Fruit fly (Drosophila melanogaster): Measurements from ENCODE around the gene Idgf1.

The Idgf1 gene

DNA sequence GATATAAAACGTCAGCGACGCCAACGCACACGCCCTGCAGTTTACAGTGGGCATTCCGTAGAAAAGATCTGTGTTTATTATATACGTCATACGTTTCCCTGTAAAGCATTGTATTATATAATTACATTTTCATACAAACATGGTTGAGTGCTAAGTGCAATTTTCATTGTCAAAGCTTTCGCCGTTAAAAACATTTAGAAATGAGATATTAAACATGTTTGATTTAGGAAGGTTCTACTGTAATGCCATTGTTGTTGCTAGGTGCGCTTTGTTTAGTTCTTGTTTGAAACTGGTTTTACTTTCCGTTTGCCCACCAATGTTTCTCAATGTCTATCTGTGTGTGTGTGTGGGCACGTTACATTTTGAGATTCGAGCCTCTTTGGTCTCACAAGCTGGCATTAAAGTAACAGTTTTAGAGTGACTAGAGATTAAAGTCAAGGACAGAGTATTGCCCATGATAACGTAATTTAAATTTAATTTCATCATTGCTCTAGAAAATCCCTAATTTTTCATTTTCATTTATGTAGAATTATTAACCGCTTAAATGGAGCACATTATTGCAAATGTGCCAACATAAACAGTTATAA, 47.6 kb downstream of the Idgf1 start (continued):
- TF ChIP-seq CG4707 (GFP tag; optimal IDR thresholded peaks at IDR 0.05) (peak; percentile 67), stwl (tag; optimal IDR thresholded peaks at IDR 0.05) (no peak), sim (GFP tag; IDR thresholded peaks at IDR 0.05) (0 out of 2 replicates have a peak, but pooled peaks have one; percentile 46), gro (GFP tag; optimal IDR thresholded peaks at IDR 0.05) (no peak), CG13894 (tag; optimal IDR thresholded peaks at IDR 0.05) (no peak), bowl (GFP tag; IDR thresholded peaks at IDR 0.05) (no peak), CG32532 (GFP tag; IDR thresholded peaks at IDR 0.05) (peak; percentile 76), seq (GFP tag; IDR thresholded peaks at IDR 0.05) (peak; percentile 64; the same call in 1 of the 2 replicates), Drgx (GFP tag; IDR thresholded peaks at IDR 0.05) (peak; percentile 88), CG18011 (GFP tag; optimal IDR thresholded peaks at IDR 0.05) (no peak), br (optimal IDR thresholded peaks at IDR 0.05) (no peak), CG9932 (GFP tag; IDR thresholded peaks at IDR 0.05) (peak; percentile 44; the same call in 1 of the 2 replicates), CG30431 (GFP tag; optimal IDR thresholded peaks at IDR 0.05) (peak; percentile 68), CG14050 (GFP tag; IDR thresholded peaks at IDR 0.05) (peak; percentile 58; the same call in 2 of the 3 replicates), sug (tag; optimal IDR thresholded peaks at IDR 0.05) (peak; percentile 54), lbe (GFP tag; optimal IDR thresholded peaks at IDR 0.05) (peak; percentile 83), CG6254 (GFP tag; optimal IDR thresholded peaks at IDR 0.05) (peak; percentile 75), fu2 (GFP tag; optimal IDR thresholded peaks at IDR 0.05) (peak; percentile 15), CG9727 (GFP tag; optimal IDR thresholded peaks at IDR 0.05) (peak; percentile 90), Doc2 (GFP tag; IDR thresholded peaks at IDR 0.05) (no peak), CG1832 (GFP tag; optimal IDR thresholded peaks at IDR 0.05) (no peak), CG17361 (GFP tag; IDR thresholded peaks at IDR 0.05) (peak; percentile 76), E2f2 (GFP tag; IDR thresholded peaks at IDR 0.05) (peak; percentile 53), Ravus (GFP tag; IDR thresholded peaks at IDR 0.05) (no peak; the same call in 1 of the 2 replicates), CG2889 (GFP tag; IDR thresholded peaks at IDR 0.05) (0 out of 3 replicates have a peak, but pooled peaks have one; percentile 38), CG15696 (tag; optimal IDR thresholded peaks at IDR 0.05) (peak; percentile 82), Mes4 (GFP tag; optimal IDR thresholded peaks at IDR 0.05) (peak; percentile 75), CG12659 (GFP tag; optimal IDR thresholded peaks at IDR 0.05) (peak; percentile 64), CG42726 (GFP tag; IDR thresholded peaks at IDR 0.05; ENCODE audit: partially characterized antibody) (no peak), esg (GFP tag; conservative IDR thresholded peaks at IDR 0.05) (peak; percentile 63), Oli (tag; optimal IDR thresholded peaks at IDR 0.05) (peak; percentile 87), CG7928 (GFP tag; optimal IDR thresholded peaks at IDR 0.05) (no peak), Dad (GFP tag; optimal IDR thresholded peaks at IDR 0.05) (peak; percentile 58), chm (GFP tag; IDR thresholded peaks at IDR 0.05) (peak; percentile 44; the same call in 1 of the 2 replicates), Bgb (GFP tag; IDR thresholded peaks at IDR 0.05; ENCODE audit: partially characterized antibody) (no peak), hbn (GFP tag; IDR thresholded peaks at IDR 0.05; ENCODE audit: partially characterized antibody) (no peak), CG11456 (GFP tag; IDR thresholded peaks at IDR 0.05) (peak; percentile 62; the same call in 1 of the 3 replicates), CG12299 (tag; optimal IDR thresholded peaks at IDR 0.05) (peak; percentile 70), pzg (GFP tag; optimal IDR thresholded peaks at IDR 0.05) (no peak), CG13624 (GFP tag; optimal IDR thresholded peaks at IDR 0.05) (peak; percentile 6), dimm (GFP tag; IDR thresholded peaks at IDR 0.05) (no peak), Med (GFP tag) (peak; percentile 91), cas (GFP tag; IDR thresholded peaks at IDR 0.05) (no peak), Rx (GFP tag; IDR thresholded peaks at IDR 0.05) (no peak), croc (GFP tag; conservative IDR thresholded peaks at IDR 0.05) (peak; percentile 51; the same call in 2 of the 3 replicates), grn (GFP tag; optimal IDR thresholded peaks at IDR 0.05) (peak; percentile 28), lola (GFP tag; optimal IDR thresholded peaks at IDR 0.05) (peak in 1 of 3 experiments; percentile 81), ftz-f1 (GFP tag; optimal IDR thresholded peaks at IDR 0.05) (no peak), D19A (tag; optimal IDR thresholded peaks at IDR 0.05) (peak; percentile 77), CG7357 (GFP tag; IDR thresholded peaks at IDR 0.05) (peak; percentile 53; the same call in 1 of the 3 replicates)
